Worm (Caenorhabditis elegans): ENCODE data around the gene haf-3.

ce11 chrV:15721431-15721830 is 44.5 kb downstream of the haf-3 start:
- TF ChIP-seq hmg-4 (GFP tag; optimal IDR thresholded peaks at IDR 0.05) (no peak), ama-1 (optimal IDR thresholded peaks at IDR 0.05) (no peak), hmbx-1 (tag; optimal IDR thresholded peaks at IDR 0.05) (no peak), flt-1 (GFP tag; IDR thresholded peaks at IDR 0.05) (no peak), hnd-1 (tag; optimal IDR thresholded peaks at IDR 0.05) (no peak), ceh-13 (GFP tag; optimal IDR thresholded peaks at IDR 0.05) (no peak), tbx-11 (GFP tag; IDR thresholded peaks at IDR 0.05) (no peak)
